Worm (Caenorhabditis elegans): Measurements from ENCODE around the gene Y54G2A.19.

Y54G2A.19 gene

DNA sequence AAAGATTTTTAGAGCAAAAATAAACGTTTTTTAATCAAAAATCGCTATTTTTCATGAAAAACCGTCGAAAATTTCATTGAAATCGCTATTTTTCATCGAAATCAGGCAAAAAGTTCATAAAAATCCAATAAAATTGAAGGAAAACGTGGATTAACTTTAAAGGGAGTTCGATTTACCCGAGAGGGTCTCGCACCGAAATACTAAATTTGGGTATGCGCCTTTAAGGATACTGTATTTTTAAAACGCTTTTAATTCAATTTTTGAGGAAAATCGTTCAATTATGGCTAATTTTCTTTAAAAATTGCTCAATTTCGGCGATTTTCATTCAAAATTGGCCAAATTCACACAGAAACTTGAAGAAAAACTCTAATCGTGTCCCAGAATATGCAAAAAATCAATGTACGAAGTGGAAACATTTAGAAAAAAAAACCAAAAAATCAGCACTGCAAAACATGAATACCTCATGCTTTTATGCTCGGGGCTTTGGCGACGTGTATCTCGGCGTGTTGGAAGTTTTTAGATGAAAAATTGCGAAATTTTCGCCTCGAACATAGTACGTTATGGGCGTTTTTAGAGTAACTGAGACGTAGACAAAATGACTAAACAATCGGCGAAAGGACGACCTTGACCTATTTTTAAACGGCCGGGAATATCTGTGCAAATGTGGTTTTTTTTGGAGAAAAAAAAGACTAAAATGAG is 1.6 kb downstream of the Y54G2A.19 start (continued):
- TF ChIP-seq B0035.1 (tag; optimal IDR thresholded peaks at IDR 0.05) (no peak), tbx-9 (tag; optimal IDR thresholded peaks at IDR 0.05; ENCODE audit: borderline replicate concordance) (no peak), hrde-1 (tag; optimal IDR thresholded peaks at IDR 0.05; ENCODE audit: borderline replicate concordance) (no peak), akir-1 (GFP tag; optimal IDR thresholded peaks at IDR 0.05) (no peak), lin-26 (GFP tag; IDR thresholded peaks at IDR 0.05) (no peak), ceh-58 (GFP tag; IDR thresholded peaks at IDR 0.05) (no peak), nfya-1 (tag; optimal IDR thresholded peaks at IDR 0.05; ENCODE audit: borderline replicate concordance, insufficient read depth) (no peak), rcor-1 (GFP tag; IDR thresholded peaks at IDR 0.05) (no peak), F10E7.11 (tag; optimal IDR thresholded peaks at IDR 0.05) (no peak), pbrm-1 (GFP tag; IDR thresholded peaks at IDR 0.05) (no peak), xnd-1 (tag; optimal IDR thresholded peaks at IDR 0.05) (peak; percentile 40), D2030.7 (GFP tag; IDR thresholded peaks at IDR 0.05) (peak; percentile 56), T07F8.4 (tag; optimal IDR thresholded peaks at IDR 0.05) (no peak), ceh-100 (GFP tag; IDR thresholded peaks at IDR 0.05) (no peak)

DNA sequence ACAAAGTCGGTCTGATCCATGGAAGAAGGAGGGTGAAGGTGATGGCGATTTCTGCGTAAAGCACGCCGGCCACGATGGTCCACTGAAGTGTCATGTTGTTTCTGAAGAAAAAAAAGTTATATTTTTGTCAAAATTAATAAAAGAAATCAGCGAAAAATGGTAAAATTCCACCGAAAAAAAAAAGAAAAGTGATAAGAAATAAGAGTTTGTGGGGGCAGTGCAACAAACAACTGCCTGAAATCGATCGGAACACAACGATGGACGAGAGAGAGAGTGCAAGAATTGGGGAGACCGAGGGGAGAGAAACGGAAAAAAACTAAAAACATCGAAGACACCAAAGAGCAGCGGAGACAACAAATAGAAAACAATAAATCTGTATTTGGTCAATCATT is 2.1 kb downstream of the Y54G2A.19 start, which contains the start of gene Y54G2A.18:
Gene Y54G2A.18 (minus strand): TSS at position 101 of the 392 bp plus-strand sequence.
- TF ChIP-seq nhr-80 (tag; optimal IDR thresholded peaks at IDR 0.05): peak; percentile 22
- TF ChIP-seq T26A5.8 (tag; optimal IDR thresholded peaks at IDR 0.05): no peak

DNA sequence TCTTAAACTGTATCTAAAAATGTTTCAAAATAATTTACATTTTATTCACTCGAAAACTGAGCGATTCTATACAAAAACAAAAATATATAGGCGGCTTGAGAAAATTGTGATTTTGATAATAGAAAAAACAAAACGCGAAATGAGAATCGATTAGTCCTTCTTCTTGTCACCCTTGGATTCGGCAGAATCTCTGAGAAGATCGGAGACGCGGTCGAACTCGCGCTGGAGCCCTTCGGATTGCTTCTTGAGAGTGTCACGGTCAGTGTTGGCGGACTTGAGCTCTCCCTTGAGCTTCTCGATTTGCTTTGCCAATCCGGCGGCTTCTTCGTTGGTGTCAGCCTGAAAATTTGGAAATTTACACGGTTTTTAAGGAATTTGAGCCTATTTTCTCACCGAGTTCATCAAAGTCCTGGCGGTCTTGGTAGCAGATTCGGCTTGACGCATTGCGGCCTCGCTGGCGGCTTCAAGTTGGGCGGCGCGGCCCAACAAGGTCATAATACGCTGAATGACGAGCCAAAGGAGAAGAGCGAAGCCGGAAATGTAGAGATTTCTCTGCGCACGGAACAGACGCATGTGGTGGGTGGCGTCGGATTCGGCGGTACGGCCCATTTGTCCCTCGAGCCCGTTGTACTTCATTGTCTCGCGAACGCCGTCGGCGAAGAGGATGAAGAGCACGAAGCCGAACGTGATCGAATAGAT is 2.8 kb downstream of the Y54G2A.19 start:
- TF ChIP-seq ZK185.1 (tag; optimal IDR thresholded peaks at IDR 0.05; ENCODE audit: poor library complexity, severe bottlenecking) (no peak), D2030.7 (GFP tag; IDR thresholded peaks at IDR 0.05) (0 out of 2 replicates have a peak, but pooled peaks have one; percentile 8), fkh-3 (tag; optimal IDR thresholded peaks at IDR 0.05) (peak; percentile 49), madf-6 (GFP tag; IDR thresholded peaks at IDR 0.05) (peak; percentile 35; the same call in 1 of the 2 replicates), hrde-1 (tag; optimal IDR thresholded peaks at IDR 0.05; ENCODE audit: borderline replicate concordance) (peak; percentile 56), zfh-2 (GFP tag; conservative IDR thresholded peaks at IDR 0.05) (peak; percentile 64), ceh-79 (tag; optimal IDR thresholded peaks at IDR 0.05) (peak; percentile 85), cebp-1 (GFP tag; IDR thresholded peaks at IDR 0.05) (no peak), cebp-1 (tag; optimal IDR thresholded peaks at IDR 0.05) (peak; percentile 19), ets-4 (GFP tag; optimal IDR thresholded peaks at IDR 0.05) (peak; percentile 29), somi-1 (GFP tag; optimal IDR thresholded peaks at IDR 0.05) (no peak), athp-1 (tag; optimal IDR thresholded peaks at IDR 0.05) (peak; percentile 33), hmg-1.2 (GFP tag; IDR thresholded peaks at IDR 0.05) (0 out of 2 replicates have a peak, but pooled peaks have one; percentile 16), hsf-1 (GFP tag; IDR thresholded peaks at IDR 0.05) (peak; percentile 14; the same call in 1 of the 2 replicates), let-526 (GFP tag; IDR thresholded peaks at IDR 0.05) (no peak), F23B12.7 (tag; optimal IDR thresholded peaks at IDR 0.05; ENCODE audit: insufficient read depth) (peak; percentile 1), attf-5 (GFP tag; optimal IDR thresholded peaks at IDR 0.05) (peak; percentile 16), ztf-18 (tag; optimal IDR thresholded peaks at IDR 0.05) (peak; percentile 0), tbp1 (GFP tag; optimal IDR thresholded peaks at IDR 0.05) (no peak), pha-4 (tag; optimal IDR thresholded peaks at IDR 0.05) (no peak), egrh-3 (GFP tag; IDR thresholded peaks at IDR 0.05) (peak; percentile 6; the same call in 1 of the 2 replicates), ama-1 (optimal IDR thresholded peaks at IDR 0.05) (no peak), ama-1 (GFP tag; optimal IDR thresholded peaks at IDR 0.05) (peak in 1 of 2 experiments; percentile 49), xnd-1 (tag; optimal IDR thresholded peaks at IDR 0.05) (peak; percentile 3), attf-6 (GFP tag; IDR thresholded peaks at IDR 0.05) (no peak), F49E8.2 (tag; optimal IDR thresholded peaks at IDR 0.05; ENCODE audit: insufficient read depth) (peak; percentile 43), attf-3 (GFP tag; conservative IDR thresholded peaks at IDR 0.05) (0 out of 2 replicates have a peak, but pooled peaks have one; percentile 31), mes-4 (tag; optimal IDR thresholded peaks at IDR 0.05) (no peak), cebp-2 (GFP tag; IDR thresholded peaks at IDR 0.05) (0 out of 2 replicates have a peak, but pooled peaks have one; percentile 75), mcd-1 (GFP tag; IDR thresholded peaks at IDR 0.05) (0 out of 2 replicates have a peak, but pooled peaks have one; percentile 18)
